Fruit fly (Drosophila melanogaster) ovary, adult (tissue): ENCODE results near the gene Cp16.

Source experiments
- CG17801 ChIP-seq: fragments of 200-800 bp; optimal IDR thresholded peaks from 2 replicates; lab custom pipeline; 2019; ENCODE audit warnings: missing biosample characterization, mild to moderate bottlenecking, missing genetic modification characterization, moderate library complexity; ENCODE audit not compliant: partially characterized antibody

Cp16 gene

dm6 chr3L:8698493-8699166 lies 33.1 kb upstream of the Cp16 start:
- no peak for TF ChIP-seq CG17801

dm6 chr3L:8699612-8700011 lies 32.1 kb upstream of the Cp16 start:
- no peak for TF ChIP-seq CG17801

dm6 chr3L:8700054-8700642 lies 31.6 kb upstream of the Cp16 start:
- TF ChIP-seq CG17801 = no peak

DNA sequence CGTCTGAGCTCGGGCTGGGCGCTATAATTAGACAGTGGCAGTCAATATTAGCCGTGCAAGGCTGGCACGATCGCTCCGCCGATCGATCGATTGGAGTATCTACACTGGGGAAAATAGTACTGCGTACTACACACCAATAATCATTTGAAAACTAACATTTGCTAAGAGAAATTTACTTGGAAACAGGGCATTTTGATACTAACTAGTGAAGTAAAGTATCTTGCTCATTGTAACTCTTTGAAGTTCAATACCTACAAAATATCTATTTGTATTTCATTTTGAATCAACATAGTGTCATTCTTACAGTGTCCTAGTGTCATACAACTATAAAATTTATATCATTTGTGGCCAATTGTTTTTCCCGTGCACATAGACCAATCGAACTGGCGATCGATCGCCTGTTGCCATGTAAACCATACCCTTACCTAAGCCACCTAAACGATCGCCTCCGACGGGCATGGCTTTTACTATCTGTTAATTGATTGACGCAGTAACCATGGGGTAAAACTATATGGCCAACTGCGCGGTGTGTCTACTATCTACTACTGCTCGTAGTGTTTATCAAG lies 31.0 kb upstream of the Cp16 start:
- no peak for TF ChIP-seq CG17801

DNA sequence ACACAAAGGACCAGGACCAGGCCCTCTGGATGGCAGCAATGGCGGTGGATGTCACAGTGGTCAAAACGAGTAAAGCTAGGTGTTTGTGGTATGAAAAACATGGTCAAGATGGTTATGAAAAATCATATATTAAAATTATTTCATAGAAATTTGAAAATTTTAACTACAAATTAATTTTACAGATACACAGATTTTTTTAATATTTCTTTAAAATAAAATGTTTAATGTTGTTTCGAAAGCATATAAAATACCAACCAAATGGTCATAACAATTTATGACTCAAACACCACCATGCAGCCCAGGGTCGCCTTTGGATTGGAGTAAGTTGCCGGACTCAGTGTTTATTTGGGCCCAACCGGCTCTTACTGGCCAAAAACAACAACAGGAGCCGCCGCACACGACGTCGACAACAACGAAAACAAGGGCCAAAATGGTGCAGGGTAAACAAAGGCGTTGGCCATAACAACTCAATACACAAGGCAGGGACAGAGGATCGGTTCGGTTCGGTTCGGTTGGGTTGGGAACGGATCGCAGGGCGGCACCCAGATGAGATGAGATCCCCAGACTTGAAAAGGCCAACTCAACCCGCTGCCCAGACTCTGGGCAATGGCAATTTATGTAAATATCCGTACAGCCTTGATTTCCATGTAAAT lies 29.9 kb upstream of the Cp16 start:
- no peak for TF ChIP-seq CG17801

DNA sequence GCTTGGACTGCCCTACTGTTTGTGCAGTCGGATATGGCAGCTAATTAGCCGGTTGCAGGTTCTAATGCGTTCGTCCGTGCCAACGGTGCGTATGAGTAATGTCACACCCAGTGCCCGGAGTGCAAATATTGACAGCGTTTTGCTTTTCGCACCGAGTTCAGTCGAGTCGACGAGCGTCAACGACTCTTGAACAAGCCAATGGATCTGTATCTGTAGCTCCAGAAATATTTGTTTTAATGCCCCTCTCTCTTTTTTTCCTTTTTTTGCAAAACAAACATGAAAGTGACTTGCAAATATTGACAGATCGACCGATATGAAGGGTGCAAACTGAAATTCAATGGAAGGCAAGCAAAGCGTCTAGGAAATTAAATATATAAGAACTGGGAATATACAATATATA lies 29.3 kb upstream of the Cp16 start:
- no peak for TF ChIP-seq CG17801

DNA sequence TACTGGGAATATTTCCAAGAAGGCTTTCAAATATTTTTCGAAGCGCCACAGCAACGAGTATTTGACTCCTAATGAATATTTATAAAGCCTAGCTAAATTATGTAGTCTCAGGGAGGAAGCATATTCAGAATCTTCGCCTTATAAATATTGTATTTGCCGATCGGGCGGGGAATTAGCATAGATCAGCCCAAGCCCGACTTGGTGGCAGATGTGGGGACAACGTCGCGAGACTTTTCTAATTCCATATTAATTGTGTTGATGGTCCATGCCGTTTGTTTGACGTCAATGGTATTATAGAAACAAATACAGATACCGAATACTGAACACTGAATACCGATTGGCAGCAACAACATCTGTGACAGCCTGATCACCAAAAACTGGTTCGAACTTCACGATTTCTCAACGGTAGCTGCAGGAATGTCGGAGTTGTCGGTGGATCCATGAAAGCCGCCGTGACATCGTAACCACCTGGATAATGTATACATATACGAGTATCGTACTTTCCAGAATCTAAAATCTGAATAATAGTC lies 28.0 kb upstream of the Cp16 start:
- TF ChIP-seq CG17801 = no peak

DNA sequence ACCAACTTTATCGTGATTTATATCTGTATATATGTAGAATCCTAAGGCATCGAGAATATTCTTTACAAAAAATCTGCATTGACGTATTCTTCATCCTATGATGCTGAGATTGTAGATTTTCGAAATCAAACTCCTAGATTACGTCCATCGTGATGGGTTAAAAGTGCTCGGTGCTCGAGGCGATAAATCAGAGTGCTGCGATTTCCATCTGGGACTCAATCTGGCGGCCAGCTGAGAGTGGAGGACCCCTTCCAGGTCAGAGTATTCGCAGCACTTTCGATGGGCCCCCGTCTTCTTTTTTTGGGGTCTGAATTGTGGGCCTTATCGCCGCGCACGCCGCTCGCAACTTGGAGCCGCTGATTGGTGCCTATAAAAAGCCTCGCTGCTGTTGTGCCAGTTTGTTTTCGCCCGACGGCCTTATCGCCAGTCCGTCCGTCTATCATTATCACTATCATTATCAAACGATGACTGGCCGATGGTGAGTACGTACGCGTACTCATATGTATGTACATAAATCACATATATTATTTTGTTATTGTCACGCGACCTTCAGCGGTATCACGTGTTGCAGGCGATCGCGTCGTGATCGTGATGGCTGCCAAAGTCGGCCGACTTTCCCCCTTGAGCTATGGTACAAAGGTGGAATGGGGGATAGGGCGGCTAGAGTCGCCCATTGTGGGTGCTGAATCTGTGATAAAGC lies 26.9 kb upstream of the Cp16 start:
- TF ChIP-seq CG17801 = peak; percentile 27

DNA sequence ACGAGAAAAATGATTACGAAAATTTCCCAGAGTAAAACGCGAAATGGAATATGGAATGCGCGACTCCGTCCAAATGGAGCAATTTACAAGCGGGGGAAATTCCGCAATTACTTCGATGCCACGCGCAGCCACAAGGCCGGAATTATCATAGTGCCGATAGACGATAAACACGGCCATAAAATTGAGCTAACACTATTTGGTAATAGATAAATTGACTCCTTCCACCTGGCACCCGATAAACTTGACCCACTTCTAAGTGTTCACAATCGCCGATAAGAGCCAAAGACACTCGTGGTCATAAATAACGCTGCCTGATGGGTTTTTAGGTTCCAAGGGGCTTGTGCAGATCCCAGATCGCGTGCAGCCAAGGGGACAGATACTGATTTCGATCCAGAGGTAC lies 24.7 kb upstream of the Cp16 start:
- no peak for TF ChIP-seq CG17801

dm6 chr3L:8707821-8708220 lies 23.9 kb upstream of the Cp16 start:
- TF ChIP-seq CG17801 = no peak

- no peak for TF ChIP-seq CG17801
These were observed 22.9 kb upstream of the Cp16 start for dm6 chr3L:8708856-8709255.

DNA sequence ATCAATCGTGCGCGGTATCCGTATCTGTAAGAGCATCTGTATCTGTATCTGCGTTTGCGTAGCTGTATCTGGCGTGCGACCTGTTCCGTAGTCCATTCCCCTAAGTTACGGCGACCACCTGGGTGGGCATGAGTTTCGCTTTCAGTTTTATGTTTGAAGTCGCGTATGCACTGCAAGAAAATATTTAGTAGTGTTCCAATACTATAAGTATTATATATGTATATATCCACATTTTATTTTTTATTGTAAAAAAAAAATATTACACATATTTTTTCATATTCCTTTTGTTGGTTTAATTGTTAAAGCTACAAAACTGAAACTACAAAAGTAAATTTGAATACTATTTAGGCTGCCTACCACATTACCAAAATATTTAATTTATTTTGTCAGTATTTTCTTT lies 18.8 kb upstream of the Cp16 start:
- no peak for TF ChIP-seq CG17801

DNA sequence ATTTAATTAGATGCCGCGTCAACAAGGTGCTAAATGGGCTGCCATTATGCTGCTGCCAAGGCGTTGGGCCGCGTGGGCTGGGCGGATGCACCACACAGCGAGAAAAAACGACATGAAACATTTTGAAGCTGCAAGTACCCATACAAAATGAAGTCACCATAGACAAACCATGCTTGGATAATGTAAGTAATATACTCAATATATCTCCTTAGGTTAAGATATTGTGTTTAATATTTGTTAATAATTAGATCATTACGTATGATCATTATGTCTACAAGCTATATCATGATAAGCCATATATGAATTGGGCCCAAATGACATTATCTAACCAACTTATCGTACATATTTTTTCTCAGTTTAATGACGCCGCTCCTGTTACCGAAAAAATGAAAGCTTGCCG lies 15.7 kb upstream of the Cp16 start:
- TF ChIP-seq CG17801 = no peak

dm6 chr3L:8718602-8719001 lies 13.1 kb upstream of the Cp16 start:
- no peak for TF ChIP-seq CG17801

DNA sequence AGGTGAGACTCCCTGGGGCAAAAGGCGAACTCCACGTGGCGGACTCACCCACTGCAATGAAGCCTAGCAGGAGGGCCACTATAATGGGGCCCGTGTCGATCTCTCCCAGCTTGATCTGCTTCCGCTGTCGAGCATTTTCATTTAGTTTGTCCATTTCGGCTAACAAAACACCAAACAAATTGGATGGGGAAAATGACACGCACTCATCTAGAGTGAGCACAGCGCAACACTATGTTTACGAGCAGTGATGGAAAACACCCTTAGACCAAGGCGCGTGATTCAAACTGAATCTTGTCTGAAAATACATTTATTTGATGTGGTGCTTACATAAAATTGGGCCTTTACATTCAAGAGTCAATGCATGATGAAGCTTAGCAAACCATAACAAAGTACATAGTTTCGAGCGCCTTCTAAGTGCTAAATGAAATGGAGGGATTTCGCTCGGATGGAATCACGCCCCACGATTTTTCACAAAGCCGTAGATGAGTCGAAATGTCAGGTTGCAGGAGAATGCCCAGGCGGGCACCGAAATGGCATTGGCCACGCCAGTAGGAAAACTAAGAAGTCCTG lies 11.7 kb upstream of the Cp16 start, which contains the start of gene SrpRbeta:
SrpRbeta (minus strand) TSS at position 236 of the 570 bp plus-strand sequence.
- TF ChIP-seq CG17801 = no peak

- TF ChIP-seq CG17801 = no peak
These were observed 10.6 kb upstream of the Cp16 start, which contains the start of the genes CG32022 and CG6511 for dm6 chr3L:8721145-8721544. TSS of gene CG32022 (minus strand) at chr3L:8721272. TSS of gene CG6511 (plus strand) at chr3L:8721324.
